Worm (Caenorhabditis elegans): ENCODE results near the gene K10B3.5.

The K10B3.5 gene

ce11 chrX:3094304-3094703 lies 12.0 kb downstream of the K10B3.5 start, which contains the start of gene wrt-2:
wrt-2 (minus strand) TSS chrX:3094349.
- TF ChIP-seq sea-1 (GFP tag; conservative IDR thresholded peaks at IDR 0.05), result no peak
- no peak for TF ChIP-seq hmg-4 (GFP tag; optimal IDR thresholded peaks at IDR 0.05)
- no peak for TF ChIP-seq pes-1 (GFP tag; IDR thresholded peaks at IDR 0.05)
- no peak for TF ChIP-seq B0310.2 (tag; optimal IDR thresholded peaks at IDR 0.05)
- TF ChIP-seq ceh-36 (tag; optimal IDR thresholded peaks at IDR 0.05), result no peak
- TF ChIP-seq tbx-37 (GFP tag; conservative IDR thresholded peaks at IDR 0.05), result no peak
- TF ChIP-seq F13C5.2 (tag; optimal IDR thresholded peaks at IDR 0.05), result no peak
- no peak for TF ChIP-seq tbx-11 (GFP tag; IDR thresholded peaks at IDR 0.05)
- no peak for TF ChIP-seq tra-4 (tag; optimal IDR thresholded peaks at IDR 0.05)
- no peak for TF ChIP-seq scrt-1 (GFP tag; IDR thresholded peaks at IDR 0.05)
- no peak for TF ChIP-seq ets-7 (tag; optimal IDR thresholded peaks at IDR 0.05)
- TF ChIP-seq aly-1 (tag; optimal IDR thresholded peaks at IDR 0.05), result no peak
- TF ChIP-seq ceh-13 (GFP tag; optimal IDR thresholded peaks at IDR 0.05), result no peak

- no peak for TF ChIP-seq pes-1 (GFP tag; IDR thresholded peaks at IDR 0.05)
- no peak for TF ChIP-seq aly-1 (tag; optimal IDR thresholded peaks at IDR 0.05)
- no peak for TF ChIP-seq flt-1 (GFP tag; IDR thresholded peaks at IDR 0.05)
- TF ChIP-seq ceh-36 (tag; optimal IDR thresholded peaks at IDR 0.05), result no peak
- no peak for TF ChIP-seq tra-4 (tag; optimal IDR thresholded peaks at IDR 0.05)
- TF ChIP-seq F13C5.2 (tag; optimal IDR thresholded peaks at IDR 0.05), result no peak
- TF ChIP-seq scrt-1 (GFP tag; IDR thresholded peaks at IDR 0.05), result no peak
- TF ChIP-seq tbx-37 (GFP tag; conservative IDR thresholded peaks at IDR 0.05), result no peak
- TF ChIP-seq sea-1 (GFP tag; conservative IDR thresholded peaks at IDR 0.05), result no peak
- TF ChIP-seq tbx-11 (GFP tag; IDR thresholded peaks at IDR 0.05), result no peak
- no peak for TF ChIP-seq hmbx-1 (tag; optimal IDR thresholded peaks at IDR 0.05)
- no peak for TF ChIP-seq ceh-13 (GFP tag; optimal IDR thresholded peaks at IDR 0.05)
- TF ChIP-seq hmg-4 (GFP tag; optimal IDR thresholded peaks at IDR 0.05), result no peak
- TF ChIP-seq ets-7 (tag; optimal IDR thresholded peaks at IDR 0.05), result no peak
- no peak for TF ChIP-seq B0310.2 (tag; optimal IDR thresholded peaks at IDR 0.05)
- TF ChIP-seq hnd-1 (tag; optimal IDR thresholded peaks at IDR 0.05), result no peak
- TF ChIP-seq ama-1 (optimal IDR thresholded peaks at IDR 0.05), result no peak
Measured at ce11 chrX:3092460-3092859, 13.8 kb downstream of the K10B3.5 start.

- no peak for TF ChIP-seq sea-1 (GFP tag; conservative IDR thresholded peaks at IDR 0.05)
- TF ChIP-seq F13C5.2 (tag; optimal IDR thresholded peaks at IDR 0.05), result no peak
- no peak for TF ChIP-seq hnd-1 (tag; optimal IDR thresholded peaks at IDR 0.05)
- no peak for TF ChIP-seq B0310.2 (tag; optimal IDR thresholded peaks at IDR 0.05)
- TF ChIP-seq flt-1 (GFP tag; IDR thresholded peaks at IDR 0.05), result no peak
- TF ChIP-seq tbx-37 (GFP tag; conservative IDR thresholded peaks at IDR 0.05), result no peak
- TF ChIP-seq tbx-11 (GFP tag; IDR thresholded peaks at IDR 0.05), result no peak
- no peak for TF ChIP-seq hmbx-1 (tag; optimal IDR thresholded peaks at IDR 0.05)
- no peak for TF ChIP-seq ceh-13 (GFP tag; optimal IDR thresholded peaks at IDR 0.05)
- TF ChIP-seq aly-1 (tag; optimal IDR thresholded peaks at IDR 0.05), result no peak
- TF ChIP-seq scrt-1 (GFP tag; IDR thresholded peaks at IDR 0.05), result no peak
- no peak for TF ChIP-seq ama-1 (optimal IDR thresholded peaks at IDR 0.05)
- TF ChIP-seq ceh-36 (tag; optimal IDR thresholded peaks at IDR 0.05), result no peak
- TF ChIP-seq pes-1 (GFP tag; IDR thresholded peaks at IDR 0.05), result no peak
- TF ChIP-seq ets-7 (tag; optimal IDR thresholded peaks at IDR 0.05), result no peak
- TF ChIP-seq tra-4 (tag; optimal IDR thresholded peaks at IDR 0.05), result no peak
Measured at ce11 chrX:3091119-3091746, 15.0 kb downstream of the K10B3.5 start.

ce11 chrX:3089894-3090414 lies 16.3 kb downstream of the K10B3.5 start:
- no peak for TF ChIP-seq flt-1 (GFP tag; IDR thresholded peaks at IDR 0.05)
- TF ChIP-seq F13C5.2 (tag; optimal IDR thresholded peaks at IDR 0.05), result no peak
- no peak for TF ChIP-seq ets-7 (tag; optimal IDR thresholded peaks at IDR 0.05)
- TF ChIP-seq hnd-1 (tag; optimal IDR thresholded peaks at IDR 0.05), result no peak
- TF ChIP-seq tbx-37 (GFP tag; conservative IDR thresholded peaks at IDR 0.05), result no peak
- TF ChIP-seq aly-1 (tag; optimal IDR thresholded peaks at IDR 0.05), result no peak

- TF ChIP-seq tbx-37 (GFP tag; conservative IDR thresholded peaks at IDR 0.05) (no peak), aly-1 (tag; optimal IDR thresholded peaks at IDR 0.05) (no peak), ceh-13 (GFP tag; optimal IDR thresholded peaks at IDR 0.05) (no peak), hmg-4 (GFP tag; optimal IDR thresholded peaks at IDR 0.05) (no peak), pes-1 (GFP tag; IDR thresholded peaks at IDR 0.05) (no peak)
Measured at ce11 chrX:3089423-3089822, 16.9 kb downstream of the K10B3.5 start, which contains the start of gene pccb-1. pccb-1 (plus strand) TSS chrX:3089549.

ce11 chrX:3087647-3088046 lies 18.6 kb downstream of the K10B3.5 start:
- TF ChIP-seq hmg-4 (GFP tag; optimal IDR thresholded peaks at IDR 0.05) (no peak), ama-1 (optimal IDR thresholded peaks at IDR 0.05) (no peak), hnd-1 (tag; optimal IDR thresholded peaks at IDR 0.05) (no peak), tbx-11 (GFP tag; IDR thresholded peaks at IDR 0.05) (no peak), pes-1 (GFP tag; IDR thresholded peaks at IDR 0.05) (no peak), tra-4 (tag; optimal IDR thresholded peaks at IDR 0.05) (no peak), ets-7 (tag; optimal IDR thresholded peaks at IDR 0.05) (no peak), sea-1 (GFP tag; conservative IDR thresholded peaks at IDR 0.05) (no peak), B0310.2 (tag; optimal IDR thresholded peaks at IDR 0.05) (no peak), hmbx-1 (tag; optimal IDR thresholded peaks at IDR 0.05) (no peak), aly-1 (tag; optimal IDR thresholded peaks at IDR 0.05) (no peak), scrt-1 (GFP tag; IDR thresholded peaks at IDR 0.05) (no peak), ceh-36 (tag; optimal IDR thresholded peaks at IDR 0.05) (no peak), F13C5.2 (tag; optimal IDR thresholded peaks at IDR 0.05) (no peak)

ce11 chrX:3087245-3087644 lies 19.0 kb downstream of the K10B3.5 start, which contains the start of gene F52E4.5:
F52E4.5 (minus strand) TSS chrX:3087345.
- TF ChIP-seq hmbx-1 (tag; optimal IDR thresholded peaks at IDR 0.05), result no peak
- TF ChIP-seq tbx-11 (GFP tag; IDR thresholded peaks at IDR 0.05), result no peak
- TF ChIP-seq hnd-1 (tag; optimal IDR thresholded peaks at IDR 0.05), result no peak
- TF ChIP-seq aly-1 (tag; optimal IDR thresholded peaks at IDR 0.05), result no peak
- no peak for TF ChIP-seq F13C5.2 (tag; optimal IDR thresholded peaks at IDR 0.05)
- no peak for TF ChIP-seq hmg-4 (GFP tag; optimal IDR thresholded peaks at IDR 0.05)
- TF ChIP-seq B0310.2 (tag; optimal IDR thresholded peaks at IDR 0.05), result no peak
- TF ChIP-seq flt-1 (GFP tag; IDR thresholded peaks at IDR 0.05), result no peak
- TF ChIP-seq pes-1 (GFP tag; IDR thresholded peaks at IDR 0.05), result no peak
- no peak for TF ChIP-seq ama-1 (optimal IDR thresholded peaks at IDR 0.05)
- TF ChIP-seq ceh-13 (GFP tag; optimal IDR thresholded peaks at IDR 0.05), result no peak
- no peak for TF ChIP-seq tbx-37 (GFP tag; conservative IDR thresholded peaks at IDR 0.05)
- TF ChIP-seq scrt-1 (GFP tag; IDR thresholded peaks at IDR 0.05), result no peak
- TF ChIP-seq ets-7 (tag; optimal IDR thresholded peaks at IDR 0.05), result no peak
- TF ChIP-seq sea-1 (GFP tag; conservative IDR thresholded peaks at IDR 0.05), result no peak
- TF ChIP-seq ceh-36 (tag; optimal IDR thresholded peaks at IDR 0.05), result no peak

Data from whole organism, early embryonic.